In the genomic region with DNA sequence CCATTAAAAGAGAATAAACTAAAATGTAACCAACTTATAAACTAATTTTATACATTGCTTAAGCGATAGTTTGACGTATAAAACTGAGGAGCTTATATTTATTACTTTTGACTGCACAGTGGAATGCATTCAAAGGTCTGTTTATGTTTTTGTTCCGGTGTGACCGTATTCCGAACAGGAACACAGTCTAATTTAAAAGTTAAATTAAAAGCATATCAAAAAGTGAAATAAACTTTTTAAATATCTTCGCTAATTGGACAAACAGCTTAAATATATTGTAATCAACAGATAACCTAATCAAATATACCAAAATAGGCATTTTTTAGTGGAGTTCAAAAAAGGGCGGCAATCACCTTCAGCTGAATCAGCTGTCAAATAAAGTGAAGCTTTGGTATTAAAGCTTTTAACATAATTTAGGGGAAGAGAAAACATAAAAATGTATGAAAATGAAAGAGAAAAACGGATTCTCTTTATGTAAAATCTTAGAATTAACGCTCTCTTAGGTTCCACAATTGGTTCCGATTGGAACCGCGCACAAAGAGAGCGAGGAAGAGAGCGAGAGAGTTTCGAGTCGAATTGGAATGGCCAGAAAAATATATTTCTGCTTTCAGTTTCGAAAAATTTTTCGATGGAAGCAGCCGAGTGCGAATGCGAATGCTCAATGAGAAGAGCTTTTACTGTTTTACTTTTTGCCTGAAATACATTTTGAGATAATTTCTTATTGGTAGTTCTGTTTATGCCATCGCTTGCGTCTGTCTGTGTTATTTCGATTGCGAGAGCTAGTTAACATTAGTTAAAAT, we compare ENCODE assay signal across 2 fruit fly cellular contexts.
TF ChIP-seq lines count a peak whose summit lies in the region.

A gene (minus strand): TSS at position 117 of the 800 bp plus-strand sequence.
A gene (plus strand): TSS at position 607 of the 800 bp plus-strand sequence.

TF ChIP-seq in whole organism, embryonic, 481 proteins besides CTCF, POLR2A, EP300 and RAD21 (continued from another document and continues in another):
- TF ChIP-seq Ets97D (GFP tag; optimal IDR thresholded peaks at IDR 0.05; lab: Kevin White, UChicago): peak; percentile 2
- TF ChIP-seq CG12299 (tag; optimal IDR thresholded peaks at IDR 0.05; lab: Kevin White, UChicago): no peak
- TF ChIP-seq chinmo (GFP tag; IDR thresholded peaks at IDR 0.05; lab: Robert Waterston, UW; ENCODE audit: partially characterized antibody): peak; percentile 72; the same call in 2 of the 4 replicates
- TF ChIP-seq Side (GFP tag; optimal IDR thresholded peaks at IDR 0.05; lab: Kevin White, UChicago): no peak
- no peak for TF ChIP-seq fd96Cb (tag; optimal IDR thresholded peaks at IDR 0.05; lab: Kevin White, UChicago)
- TF ChIP-seq Deaf1 (tag; optimal IDR thresholded peaks at IDR 0.05; lab: Kevin White, UChicago): peak; percentile 64
- TF ChIP-seq CrebB (tag; optimal IDR thresholded peaks at IDR 0.05; lab: Kevin White, UChicago): no peak
- TF ChIP-seq pita (GFP tag; optimal IDR thresholded peaks at IDR 0.05; lab: Kevin White, UChicago): no peak
- peak in 1 of 2 experiments; percentile 82 for TF ChIP-seq crp (GFP tag; optimal IDR thresholded peaks at IDR 0.05; lab: Kevin White, UChicago)
- no peak for TF ChIP-seq CG31441 (GFP tag; IDR thresholded peaks at IDR 0.05; lab: Robert Waterston, UW)
- TF ChIP-seq CG2889 (GFP tag; IDR thresholded peaks at IDR 0.05; lab: Robert Waterston, UW): no peak
- TF ChIP-seq bsh (GFP tag; optimal IDR thresholded peaks at IDR 0.05; lab: Kevin White, UChicago): no peak
- peak in 1 of 3 experiments; percentile 16 for TF ChIP-seq lola (GFP tag; optimal IDR thresholded peaks at IDR 0.05; lab: Kevin White, UChicago)
- TF ChIP-seq Hmr (GFP tag; optimal IDR thresholded peaks at IDR 0.05; lab: Kevin White, UChicago): no peak
- peak; percentile 81 for TF ChIP-seq E2f2 (GFP tag; IDR thresholded peaks at IDR 0.05; lab: Robert Waterston, UW)
- no peak for TF ChIP-seq CG14710 (tag; optimal IDR thresholded peaks at IDR 0.05; lab: Kevin White, UChicago)
- TF ChIP-seq gsb (GFP tag; IDR thresholded peaks at IDR 0.05; lab: Robert Waterston, UW): no peak
- no peak for TF ChIP-seq Ptx1 (GFP tag; IDR thresholded peaks at IDR 0.05; lab: Robert Waterston, UW)
- no peak for TF ChIP-seq HLH54F (GFP tag; optimal IDR thresholded peaks at IDR 0.05; lab: Kevin White, UChicago)
- peak in 1 of 2 experiments; percentile 14 for TF ChIP-seq Eip74EF (GFP tag; optimal IDR thresholded peaks at IDR 0.05; lab: Kevin White, UChicago)
- TF ChIP-seq ato (GFP tag; IDR thresholded peaks at IDR 0.05; lab: Robert Waterston, UW; ENCODE audit: partially characterized antibody): no peak
- peak; percentile 43 for TF ChIP-seq gfzf (GFP tag; optimal IDR thresholded peaks at IDR 0.05; lab: Kevin White, UChicago)
- TF ChIP-seq Med (GFP tag; lab: Kevin White, UChicago): peak; percentile 69
- TF ChIP-seq seq (GFP tag; IDR thresholded peaks at IDR 0.05; lab: Robert Waterston, UW): no peak
- TF ChIP-seq gem (tag; optimal IDR thresholded peaks at IDR 0.05; lab: Kevin White, UChicago): peak; percentile 17
- peak; percentile 21; the same call in 1 of the 2 replicates for TF ChIP-seq amos (GFP tag; IDR thresholded peaks at IDR 0.05; lab: Robert Waterston, UW; ENCODE audit: partially characterized antibody)
- no peak for TF ChIP-seq pho (GFP tag; optimal IDR thresholded peaks at IDR 0.05; lab: Kevin White, UChicago)
- peak; percentile 48 to 92 for TF ChIP-seq insv (GFP tag; optimal IDR thresholded peaks at IDR 0.05; lab: Kevin White, UChicago)
- TF ChIP-seq dysf (GFP tag; IDR thresholded peaks at IDR 0.05; lab: Robert Waterston, UW): no peak
- TF ChIP-seq CG6791 (GFP tag; IDR thresholded peaks at IDR 0.05; lab: Robert Waterston, UW; ENCODE audit: partially characterized antibody): no peak
- peak; percentile 66 for TF ChIP-seq abd-A (tag; optimal IDR thresholded peaks at IDR 0.05; lab: Kevin White, UChicago)
- no peak for TF ChIP-seq kay (GFP tag; optimal IDR thresholded peaks at IDR 0.05; lab: Kevin White, UChicago)
- peak; percentile 18 for TF ChIP-seq CG12391 (tag; optimal IDR thresholded peaks at IDR 0.05; lab: Kevin White, UChicago)
- peak; percentile 34 for TF ChIP-seq Hmx (GFP tag; optimal IDR thresholded peaks at IDR 0.05; lab: Kevin White, UChicago)
- peak; percentile 23; the same call in 1 of the 3 replicates for TF ChIP-seq ci (GFP tag; IDR thresholded peaks at IDR 0.05; lab: Robert Waterston, UW)
- no peak for TF ChIP-seq CG14441 (GFP tag; IDR thresholded peaks at IDR 0.05; lab: Robert Waterston, UW)
- no peak for TF ChIP-seq pum (GFP tag; optimal IDR thresholded peaks at IDR 0.05; lab: Kevin White, UChicago)
- TF ChIP-seq NC2α (GFP tag; optimal IDR thresholded peaks at IDR 0.05; lab: Kevin White, UChicago): no peak
- TF ChIP-seq wek (GFP tag; optimal IDR thresholded peaks at IDR 0.05; lab: Kevin White, UChicago): no peak
- no peak for TF ChIP-seq Dfd (GFP tag; optimal IDR thresholded peaks at IDR 0.05; lab: Kevin White, UChicago)
- no peak for TF ChIP-seq CG12236 (GFP tag; optimal IDR thresholded peaks at IDR 0.05; lab: Kevin White, UChicago)
- no peak for TF ChIP-seq dm (GFP tag; optimal IDR thresholded peaks at IDR 0.05; lab: Kevin White, UChicago)
- TF ChIP-seq hth (optimal IDR thresholded peaks at IDR 0.05; lab: Kevin White, UChicago): no peak
- TF ChIP-seq CG1024 (GFP tag; IDR thresholded peaks at IDR 0.05; lab: Robert Waterston, UW): no peak
- peak; percentile 7; the same call in 1 of the 2 replicates for TF ChIP-seq Atf6 (GFP tag; IDR thresholded peaks at IDR 0.05; lab: Robert Waterston, UW)
- peak; percentile 8 for TF ChIP-seq mam (GFP tag; optimal IDR thresholded peaks at IDR 0.05; lab: Kevin White, UChicago)
- 0 out of 2 replicates have a peak, but pooled peaks have one; percentile 33 for TF ChIP-seq rib (GFP tag; IDR thresholded peaks at IDR 0.05; lab: Robert Waterston, UW)
- no peak for TF ChIP-seq fd3F (GFP tag; optimal IDR thresholded peaks at IDR 0.05; lab: Kevin White, UChicago)
- TF ChIP-seq CG10267 (tag; optimal IDR thresholded peaks at IDR 0.05; lab: Kevin White, UChicago): no peak
- no peak for TF ChIP-seq CG11560 (tag; IDR thresholded peaks at IDR 0.05; lab: Robert Waterston, UW)
- TF ChIP-seq BtbVII (GFP tag; optimal IDR thresholded peaks at IDR 0.05; lab: Kevin White, UChicago): peak; percentile 2
- no peak for TF ChIP-seq CG10431 (GFP tag; optimal IDR thresholded peaks at IDR 0.05; lab: Kevin White, UChicago)
- TF ChIP-seq CG10147 (GFP tag; optimal IDR thresholded peaks at IDR 0.05; lab: Kevin White, UChicago): peak; percentile 8
- TF ChIP-seq CG34422 (GFP tag; IDR thresholded peaks at IDR 0.05; lab: Robert Waterston, UW): no peak
- no peak for TF ChIP-seq stwl (tag; optimal IDR thresholded peaks at IDR 0.05; lab: Kevin White, UChicago)
- no peak for TF ChIP-seq pros (GFP tag; optimal IDR thresholded peaks at IDR 0.05; lab: Kevin White, UChicago)
- TF ChIP-seq CG12155 (GFP tag; optimal IDR thresholded peaks at IDR 0.05; lab: Kevin White, UChicago): no peak
- no peak for TF ChIP-seq CG8290 (GFP tag; optimal IDR thresholded peaks at IDR 0.05; lab: Kevin White, UChicago)
- no peak for TF ChIP-seq CG8290 (tag; optimal IDR thresholded peaks at IDR 0.05; lab: Kevin White, UChicago)
- no peak for TF ChIP-seq Fer3 (tag; optimal IDR thresholded peaks at IDR 0.05; lab: Kevin White, UChicago)
- no peak for TF ChIP-seq ttk (GFP tag; IDR thresholded peaks at IDR 0.05; lab: Robert Waterston, UW)
- no peak for TF ChIP-seq slou (GFP tag; optimal IDR thresholded peaks at IDR 0.05; lab: Kevin White, UChicago)

TF ChIP-seq in whole organism, prepupa, 60 proteins besides CTCF, POLR2A, EP300 and RAD21 (continued from another document):
- TF ChIP-seq svp (GFP tag; lab: Kevin White, UChicago) (peak; percentile 53), Gug (GFP tag; IDR thresholded peaks at IDR 0.05; lab: Robert Waterston, UW) (no peak), CG34406 (GFP tag; optimal IDR thresholded peaks at IDR 0.05; lab: Kevin White, UChicago) (no peak), CG9139 (GFP tag; optimal IDR thresholded peaks at IDR 0.05; lab: Kevin White, UChicago) (peak; percentile 34)
